Worm (Caenorhabditis elegans) whole organism, L2 larva: ENCODE results near the gene fbxc-53.

Source experiments
- F13H6.1 ChIP-seq: sonication (generic microtip); optimal IDR thresholded peaks from 2 replicates; lab custom pipeline; 2016; ENCODE audit warnings: missing genetic modification characterization, missing compliant biosample characterization
- R02D3.7 ChIP-seq: fragments of 150-350 bp; optimal IDR thresholded peaks from 2 replicates; lab custom pipeline; 2014; ENCODE audit warnings: missing biosample characterization, missing genetic modification characterization
- Y55F3AM.14 ChIP-seq: fragments of 200-800 bp; sonication (Bioruptor generic); optimal IDR thresholded peaks from 2 replicates; lab custom pipeline; 2018; ENCODE audit warnings: mild to moderate bottlenecking, missing genetic modification characterization, missing compliant biosample characterization
- aly-2 ChIP-seq: fragments of 150-350 bp; optimal IDR thresholded peaks from 2 replicates; lab custom pipeline; 2014; ENCODE audit warnings: missing biosample characterization, missing genetic modification characterization
- ama-1 ChIP-seq: fragments of 150-350 bp; optimal IDR thresholded peaks from 2 replicates; lab custom pipeline; 2018; ENCODE audit warnings: inconsistent platforms
- blmp-1 ChIP-seq: sonication (generic microtip); optimal IDR thresholded peaks from 2 replicates; lab custom pipeline; 2017; ENCODE audit warnings: missing genetic modification characterization, mild to moderate bottlenecking, missing compliant biosample characterization, antibody characterized with exemption, moderate library complexity; ENCODE audit not compliant: insufficient read depth
- ceh-82 ChIP-seq: fragments of 150-350 bp; optimal IDR thresholded peaks from 2 replicates; lab custom pipeline; 2014; ENCODE audit warnings: missing biosample characterization, missing genetic modification characterization
- dmd-4 ChIP-seq: sonication (generic microtip); optimal IDR thresholded peaks from 2 replicates; lab custom pipeline; 2017; ENCODE audit warnings: missing biosample characterization, missing genetic modification characterization
- egl-27 ChIP-seq: sonication (generic microtip); optimal IDR thresholded peaks from 3 replicates; lab custom pipeline; 2017; ENCODE audit warnings: missing biosample characterization, missing genetic modification reagents, missing genetic modification characterization
- elt-1 ChIP-seq: fragments of 150-350 bp; optimal IDR thresholded peaks from 2 replicates; lab custom pipeline; 2014; ENCODE audit warnings: missing biosample characterization, missing genetic modification characterization
- fos-1 ChIP-seq: fragments of 150-350 bp; optimal IDR thresholded peaks from 2 replicates; lab custom pipeline; 2014; ENCODE audit warnings: missing biosample characterization, missing genetic modification characterization
- gmeb-1 ChIP-seq: fragments of 150-350 bp; optimal IDR thresholded peaks from 2 replicates; lab custom pipeline; 2014; ENCODE audit warnings: missing biosample characterization, missing genetic modification characterization
- lin-13 ChIP-seq: fragments of 150-350 bp; optimal IDR thresholded peaks from 2 replicates; lab custom pipeline; 2014; ENCODE audit warnings: missing biosample characterization, missing genetic modification reagents, missing genetic modification characterization
- lsy-2 ChIP-seq, 2 experiments: fragments of 150-350 bp in 1 of 2; sonication (generic microtip) in 1 of 2; optimal IDR thresholded peaks; 2 replicates each; lab custom pipeline; 2014 to 2017; ENCODE audit warnings: missing biosample characterization in 2 of 2, missing genetic modification characterization in 2 of 2
- mbf-1 ChIP-seq: sonication (generic microtip); optimal IDR thresholded peaks from 2 replicates; lab custom pipeline; 2017; ENCODE audit warnings: missing biosample characterization, missing genetic modification characterization
- mdl-1 ChIP-seq, 2 experiments: fragments of 150-350 bp in 1 of 2; sonication (generic microtip) in 1 of 2; optimal IDR thresholded peaks; 2 replicates each; lab custom pipeline; 2017; ENCODE audit warnings: missing biosample characterization in 2 of 2, missing genetic modification characterization in 2 of 2
- nhr-10 ChIP-seq: sonication (generic microtip); optimal IDR thresholded peaks from 2 replicates; lab custom pipeline; 2017; ENCODE audit warnings: missing biosample characterization, missing genetic modification characterization
- nhr-11 ChIP-seq: fragments of 150-350 bp; optimal IDR thresholded peaks from 2 replicates; lab custom pipeline; 2014; ENCODE audit warnings: missing biosample characterization, missing genetic modification characterization
- nhr-23 ChIP-seq: fragments of 150-350 bp; optimal IDR thresholded peaks from 2 replicates; lab custom pipeline; 2014; ENCODE audit warnings: missing biosample characterization, missing genetic modification reagents, missing genetic modification characterization
- nhr-237 ChIP-seq: fragments of 150-350 bp; optimal IDR thresholded peaks from 2 replicates; lab custom pipeline; 2014; ENCODE audit warnings: missing biosample characterization, missing genetic modification characterization
- nhr-25 ChIP-seq: fragments of 150-350 bp; sonication (generic microtip); optimal IDR thresholded peaks from 3 replicates; lab custom pipeline; 2014; ENCODE audit warnings: missing biosample characterization, missing genetic modification characterization
- nhr-6 ChIP-seq: fragments of 150-350 bp; optimal IDR thresholded peaks from 2 replicates; lab custom pipeline; 2014; ENCODE audit warnings: missing biosample characterization, missing genetic modification characterization
- peb-1 ChIP-seq: fragments of 150-350 bp; optimal IDR thresholded peaks from 2 replicates; lab custom pipeline; 2014; ENCODE audit warnings: missing biosample characterization, missing genetic modification characterization
- sem-4 ChIP-seq: fragments of 150-350 bp; optimal IDR thresholded peaks from 2 replicates; lab custom pipeline; 2014; ENCODE audit warnings: missing biosample characterization, missing genetic modification reagents, missing genetic modification characterization
- skn-1 ChIP-seq: sonication (generic microtip); optimal IDR thresholded peaks from 2 replicates; lab custom pipeline; 2017; ENCODE audit warnings: missing biosample characterization, missing genetic modification characterization
- sma-3 ChIP-seq: sonication (generic microtip); optimal IDR thresholded peaks from 2 replicates; lab custom pipeline; 2016; ENCODE audit warnings: missing genetic modification reagents, missing genetic modification characterization, missing compliant biosample characterization
- snpc-4 ChIP-seq: fragments of 150-350 bp; optimal IDR thresholded peaks from 2 replicates; lab custom pipeline; 2014; ENCODE audit warnings: missing biosample characterization, missing genetic modification characterization
- unc-62 ChIP-seq: fragments of 150-350 bp; optimal IDR thresholded peaks from 2 replicates; lab custom pipeline; 2014; ENCODE audit warnings: missing biosample characterization, missing genetic modification reagents, missing genetic modification characterization
- zag-1 ChIP-seq: fragments of 150-350 bp; optimal IDR thresholded peaks from 2 replicates; lab custom pipeline; 2014; ENCODE audit warnings: missing biosample characterization, missing genetic modification characterization
- ztf-1 ChIP-seq: fragments of 200-800 bp; sonication (Bioruptor generic); conservative IDR thresholded peaks from 2 replicates; pipeline ENCODE4 v1.3.6; 2022; ENCODE audit warnings: missing genetic modification characterization, missing compliant biosample characterization
- ztf-11 ChIP-seq: sonication (generic microtip); optimal IDR thresholded peaks from 2 replicates; lab custom pipeline; 2017; ENCODE audit warnings: missing biosample characterization, missing genetic modification characterization
- ztf-4 ChIP-seq: fragments of 150-350 bp; optimal IDR thresholded peaks from 2 replicates; lab custom pipeline; 2014; ENCODE audit warnings: missing biosample characterization, missing genetic modification characterization

Gene fbxc-53

ce11 chrII:3664470-3664869 lies 46.6 kb upstream of the fbxc-53 start, which contains the start of gene F19B10.3:
F19B10.3 (plus strand) TSS chrII:3664770.
- TF ChIP-seq fos-1 (no peak), sem-4 (tag; lab: Kevin White, UChicago) (no peak), blmp-1 (tag; lab: Kevin White, UChicago) (no peak), snpc-4 (tag; lab: Kevin White, UChicago) (no peak), sma-3 (no peak), nhr-10 (tag; lab: Kevin White, UChicago) (no peak), zag-1 (tag; lab: Kevin White, UChicago) (no peak), Y55F3AM.14 (GFP tag; lab: Kevin White, UChicago) (no peak), F13H6.1 (tag; lab: Kevin White, UChicago) (no peak)

- no peak for TF ChIP-seq unc-62 (GFP tag; lab: Kevin White, UChicago)
- TF ChIP-seq snpc-4 (tag; lab: Kevin White, UChicago) = no peak
- no peak for TF ChIP-seq ztf-11 (tag; lab: Kevin White, UChicago)
- TF ChIP-seq dmd-4 (tag; lab: Kevin White, UChicago) = no peak
- no peak for TF ChIP-seq nhr-23 (tag; lab: Kevin White, UChicago)
- TF ChIP-seq gmeb-1 (tag; lab: Kevin White, UChicago) = no peak
Measured at ce11 chrII:3665181-3665580, 45.9 kb upstream of the fbxc-53 start.

ce11 chrII:3669315-3669714 lies 41.8 kb upstream of the fbxc-53 start, which contains the start of gene srx-97:
srx-97 (minus strand) TSS chrII:3669415.
- no peak for TF ChIP-seq R02D3.7 (tag; lab: Kevin White, UChicago)
- no peak for TF ChIP-seq egl-27 (tag; lab: Kevin White, UChicago)
- no peak for TF ChIP-seq ama-1 (lab: Kevin White, UChicago)
- TF ChIP-seq ztf-1 (GFP tag; lab: Robert Waterston, UW) = no peak
- no peak for TF ChIP-seq skn-1 (tag; lab: Kevin White, UChicago)
- no peak for TF ChIP-seq snpc-4 (tag; lab: Kevin White, UChicago)
- TF ChIP-seq lin-13 (GFP tag; lab: Kevin White, UChicago) = no peak
- TF ChIP-seq nhr-237 (tag; lab: Kevin White, UChicago) = no peak
- TF ChIP-seq, all 48 proteins: peak for 0

- TF ChIP-seq nhr-25 (tag; lab: Kevin White, UChicago) (no peak), nhr-6 (tag; lab: Kevin White, UChicago) (no peak), egl-27 (tag; lab: Kevin White, UChicago) (no peak), nhr-10 (tag; lab: Kevin White, UChicago) (no peak), elt-1 (tag; lab: Kevin White, UChicago) (no peak), R02D3.7 (tag; lab: Kevin White, UChicago) (no peak), peb-1 (tag; lab: Kevin White, UChicago) (no peak), ztf-1 (GFP tag; lab: Robert Waterston, UW) (no peak), nhr-11 (tag; lab: Kevin White, UChicago) (no peak), fos-1 (no peak), mdl-1 (tag; optimal IDR thresholded peaks at IDR 0.05; lab: Kevin White, UChicago) (no peak), gmeb-1 (tag; lab: Kevin White, UChicago) (no peak), ama-1 (lab: Kevin White, UChicago) (no peak), aly-2 (no peak), nhr-237 (tag; lab: Kevin White, UChicago) (no peak), ztf-4 (tag; lab: Kevin White, UChicago) (no peak), sma-3 (no peak)
Measured at ce11 chrII:3670956-3671355, 40.1 kb upstream of the fbxc-53 start, which contains the start of gene srx-98. srx-98 (minus strand) TSS chrII:3671056.

- TF ChIP-seq aly-2 = no peak
Measured at ce11 chrII:3673493-3673892, 37.6 kb upstream of the fbxc-53 start, which contains the start of gene sea-1. sea-1 (minus strand) TSS chrII:3673593.

ce11 chrII:3675176-3675575 lies 35.9 kb upstream of the fbxc-53 start, which contains the start of gene F19B10.2:
F19B10.2 (plus strand) TSS chrII:3675476.
- TF ChIP-seq mdl-1 (tag; optimal IDR thresholded peaks at IDR 0.05; lab: Kevin White, UChicago) = no peak
- no peak for TF ChIP-seq snpc-4 (tag; lab: Kevin White, UChicago)

- TF ChIP-seq mbf-1 (tag; lab: Kevin White, UChicago) = no peak
- TF ChIP-seq nhr-25 (tag; lab: Kevin White, UChicago) = no peak
- TF ChIP-seq zag-1 (tag; lab: Kevin White, UChicago) = no peak
- TF ChIP-seq sem-4 (tag; lab: Kevin White, UChicago) = no peak
- TF ChIP-seq ceh-82 = no peak
- TF ChIP-seq nhr-237 (tag; lab: Kevin White, UChicago) = no peak
- TF ChIP-seq lin-13 (GFP tag; lab: Kevin White, UChicago) = no peak
- no peak for TF ChIP-seq snpc-4 (tag; lab: Kevin White, UChicago)
- no peak for TF ChIP-seq nhr-11 (tag; lab: Kevin White, UChicago)
- no peak for TF ChIP-seq ama-1 (lab: Kevin White, UChicago)
- TF ChIP-seq skn-1 (tag; lab: Kevin White, UChicago) = no peak
- no peak for TF ChIP-seq mdl-1 (tag; optimal IDR thresholded peaks at IDR 0.05; lab: Kevin White, UChicago)
- TF ChIP-seq Y55F3AM.14 (GFP tag; lab: Kevin White, UChicago) = no peak
- no peak for TF ChIP-seq aly-2
- TF ChIP-seq lsy-2 (tag; optimal IDR thresholded peaks at IDR 0.05; lab: Kevin White, UChicago) = no peak
- TF ChIP-seq, all 48 proteins: peak for 0
Measured at ce11 chrII:3678978-3679377, 32.1 kb upstream of the fbxc-53 start.
